Worm (Caenorhabditis elegans): ENCODE measurements around the gene srj-10.

- no peak for TF ChIP-seq mdl-1 (tag; optimal IDR thresholded peaks at IDR 0.05)
- TF ChIP-seq nhr-84 (tag; optimal IDR thresholded peaks at IDR 0.05), result no peak
- no peak for TF ChIP-seq nhr-237 (tag; optimal IDR thresholded peaks at IDR 0.05)
- TF ChIP-seq hpl-2 (GFP tag; optimal IDR thresholded peaks at IDR 0.05), result no peak
- TF ChIP-seq mab-9 (GFP tag; IDR thresholded peaks at IDR 0.05), result no peak
These were observed 16.7 kb downstream of the srj-10 start, which contains the start of gene F14H3.5 for ce11 chrV:16057010-16057463.

Data from whole organism, L1 larva.